Worm (Caenorhabditis elegans): Measurements from ENCODE around the gene mrps-28.

DNA sequence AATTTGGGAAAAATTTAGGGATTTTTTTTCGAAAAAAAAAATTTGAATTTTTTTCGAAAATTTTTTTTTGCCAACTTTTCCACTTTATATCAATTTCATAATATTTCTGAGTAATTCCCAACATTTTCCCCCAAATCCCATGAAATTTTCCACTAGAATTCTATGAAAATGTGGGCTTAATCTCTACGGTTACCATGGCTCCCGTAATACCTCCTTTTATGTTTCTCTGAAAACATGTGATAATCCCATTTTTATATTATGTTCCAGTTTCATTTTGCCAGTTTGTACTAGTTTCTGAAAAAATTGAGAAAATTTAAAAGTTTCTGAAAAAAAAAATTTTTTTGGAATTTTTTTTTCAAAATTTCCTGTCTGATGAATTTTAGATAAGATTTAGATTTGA, 24.2 kb downstream of the mrps-28 start:
- TF ChIP-seq blmp-1 (tag; optimal IDR thresholded peaks at IDR 0.05; ENCODE audit: insufficient read depth) (no peak), nhr-77 (tag; optimal IDR thresholded peaks at IDR 0.05) (no peak), skn-1 (tag; optimal IDR thresholded peaks at IDR 0.05) (no peak), R02D3.7 (tag; optimal IDR thresholded peaks at IDR 0.05) (no peak)

All from whole organism, L2 larva.